Worm (Caenorhabditis elegans) whole organism, L3 larva: ENCODE measurements around the gene F25G6.1.

Experiments used
- aly-2 ChIP-seq: fragments of 150-350 bp; optimal IDR thresholded peaks from 2 replicates; lab custom pipeline; 2014; ENCODE audit warnings: missing biosample characterization, missing genetic modification characterization
- ama-1 ChIP-seq: fragments of 150-350 bp; optimal IDR thresholded peaks from 2 replicates; lab custom pipeline; 2018
- egl-27 ChIP-seq: sonication (generic microtip); optimal IDR thresholded peaks from 4 replicates; lab custom pipeline; 2017; ENCODE audit warnings: missing biosample characterization, missing genetic modification reagents, missing genetic modification characterization
- fkh-2 ChIP-seq: fragments of 150-350 bp; optimal IDR thresholded peaks from 2 replicates; lab custom pipeline; 2014; ENCODE audit warnings: missing biosample characterization, missing genetic modification reagents, missing genetic modification characterization
- lin-39 ChIP-seq: fragments of 150-350 bp; optimal IDR thresholded peaks from 2 replicates; lab custom pipeline; 2018; ENCODE audit warnings: missing biosample characterization, missing genetic modification reagents, missing genetic modification characterization
- nhr-11 ChIP-seq: fragments of 150-350 bp; optimal IDR thresholded peaks from 2 replicates; lab custom pipeline; 2014; ENCODE audit warnings: missing biosample characterization, missing genetic modification characterization
- nhr-76 ChIP-seq: fragments of 150-350 bp; sonication (generic microtip); optimal IDR thresholded peaks from 5 replicates; lab custom pipeline; 2014; ENCODE audit warnings: missing biosample characterization, missing genetic modification characterization
- sea-2 ChIP-seq: fragments of 150-350 bp; sonication (generic microtip); optimal IDR thresholded peaks from 4 replicates; lab custom pipeline; 2014; ENCODE audit warnings: missing biosample characterization, missing genetic modification reagents, missing genetic modification characterization
- zag-1 ChIP-seq: fragments of 150-350 bp; optimal IDR thresholded peaks from 2 replicates; lab custom pipeline; 2014; ENCODE audit warnings: missing biosample characterization, missing genetic modification characterization

DNA sequence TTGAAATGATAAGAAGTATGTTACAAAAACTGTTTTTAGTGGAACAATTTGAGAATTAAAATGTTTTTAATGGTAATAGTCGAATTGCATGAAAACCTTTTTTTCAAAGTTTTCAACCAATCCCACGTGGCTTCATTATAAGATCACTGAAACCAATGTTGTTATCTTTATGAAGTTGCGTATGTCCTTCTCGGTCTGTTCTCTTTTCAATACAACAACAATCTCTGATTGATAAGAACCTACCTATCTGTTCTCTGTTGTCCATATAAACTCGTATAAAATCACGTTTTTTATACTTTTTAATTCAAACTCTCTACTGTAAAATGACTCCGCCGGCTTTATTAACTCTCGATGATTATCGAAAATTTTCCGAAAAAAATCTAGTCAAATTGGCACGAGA is 28.4 kb downstream of the F25G6.1 start, which contains the start of gene F41E6.5:
- TF ChIP-seq zag-1 (tag; lab: Kevin White, UChicago) = no peak
- TF ChIP-seq fkh-2 = no peak
- TF ChIP-seq nhr-76 (tag; lab: Kevin White, UChicago) = no peak
- TF ChIP-seq nhr-11 (tag; lab: Kevin White, UChicago) = no peak
- TF ChIP-seq aly-2 (tag; lab: Kevin White, UChicago) = no peak
- TF ChIP-seq ama-1 (lab: Kevin White, UChicago) = no peak
- TF ChIP-seq egl-27 = no peak
- TF ChIP-seq lin-39 (tag; lab: Kevin White, UChicago) = no peak
- no peak for TF ChIP-seq sea-2
